Fruit fly (Drosophila melanogaster) whole organism, embryonic: ENCODE results near the gene CG31821.
A peak's percentile ranks its signal among the peaks of the same experiment; 100 is the strongest.

Experiments used
- ATbp ChIP-seq: fragments of 200-800 bp; sonication (Bioruptor generic); optimal IDR thresholded peaks from 2 replicates; lab custom pipeline; 2017; ENCODE audit warnings: missing biosample characterization, mild to moderate bottlenecking, missing genetic modification characterization, missing genetic modification reagents
- Bdp1 ChIP-seq: fragments of 200-800 bp; sonication (Bioruptor generic); optimal IDR thresholded peaks from 3 replicates; lab custom pipeline; 2016; ENCODE audit warnings: missing biosample characterization, missing genetic modification characterization
- CG11456 ChIP-seq: fragments of 200-800 bp; sonication (Bioruptor generic); IDR thresholded peaks from 3 replicates; pipeline ENCODE4 v1.3.6; 2022; ENCODE audit warnings: missing biosample characterization, missing genetic modification characterization
- CG12155 ChIP-seq: fragments of 200-800 bp; sonication (Bioruptor generic); optimal IDR thresholded peaks from 3 replicates; lab custom pipeline; 2016; ENCODE audit warnings: missing biosample characterization, missing genetic modification characterization
- CG12744 ChIP-seq: fragments of 200-800 bp; sonication (Bioruptor generic); optimal IDR thresholded peaks from 2 replicates; lab custom pipeline; 2016; ENCODE audit warnings: missing biosample characterization, missing genetic modification characterization
- CG12942 ChIP-seq: fragments of 200-800 bp; sonication (Bioruptor generic); optimal IDR thresholded peaks from 3 replicates; lab custom pipeline; 2016; ENCODE audit warnings: missing biosample characterization, missing genetic modification characterization
- CG13624 ChIP-seq: fragments of 200-800 bp; sonication (Bioruptor generic); optimal IDR thresholded peaks from 2 replicates; lab custom pipeline; 2016; ENCODE audit warnings: missing biosample characterization, missing genetic modification characterization
- CG14667 ChIP-seq: fragments of 200-800 bp; sonication (Bioruptor generic); IDR thresholded peaks from 2 replicates; pipeline ENCODE4 v1.3.6; 2022; ENCODE audit warnings: missing biosample characterization, missing genetic modification characterization
- CG15011 ChIP-seq: fragments of 200-800 bp; sonication (Bioruptor generic); optimal IDR thresholded peaks from 3 replicates; lab custom pipeline; 2018; ENCODE audit warnings: missing biosample characterization, mild to moderate bottlenecking, missing genetic modification characterization
- CG15601 ChIP-seq: fragments of 200-800 bp; sonication (Bioruptor generic); optimal IDR thresholded peaks from 3 replicates; lab custom pipeline; 2019; ENCODE audit warnings: missing biosample characterization, mild to moderate bottlenecking, missing genetic modification characterization, moderate library complexity
- CG1603 ChIP-seq: fragments of 200-800 bp; sonication (Bioruptor generic); optimal IDR thresholded peaks from 2 replicates; lab custom pipeline; 2019; ENCODE audit warnings: missing biosample characterization, mild to moderate bottlenecking, missing genetic modification characterization, moderate library complexity
- CG17186 ChIP-seq: fragments of 200-800 bp; sonication (Bioruptor generic); optimal IDR thresholded peaks from 3 replicates; lab custom pipeline; 2017; ENCODE audit warnings: missing biosample characterization, missing genetic modification reagents, missing genetic modification characterization
- CG18599 ChIP-seq: fragments of 200-800 bp; sonication (Bioruptor generic); optimal IDR thresholded peaks from 3 replicates; lab custom pipeline; 2017; ENCODE audit warnings: missing biosample characterization, missing genetic modification characterization, mild to moderate bottlenecking, moderate library complexity, missing genetic modification reagents
- CG2129 ChIP-seq: fragments of 200-800 bp; sonication (Bioruptor generic); IDR thresholded peaks from 2 replicates; pipeline ENCODE4 v1.3.6; 2022; ENCODE audit warnings: missing biosample characterization, missing genetic modification characterization; ENCODE audit not compliant: partially characterized antibody
- CG3281 ChIP-seq: fragments of 200-800 bp; sonication (Bioruptor generic); optimal IDR thresholded peaks from 3 replicates; lab custom pipeline; 2017; ENCODE audit warnings: missing biosample characterization, mild to moderate bottlenecking, missing genetic modification characterization
- CG34422 ChIP-seq: fragments of 200-800 bp; sonication (Bioruptor generic); IDR thresholded peaks from 3 replicates; pipeline ENCODE4 v1.3.6; 2022; ENCODE audit warnings: missing biosample characterization, missing genetic modification characterization
- CG6175 ChIP-seq: fragments of 200-800 bp; sonication (Bioruptor generic); IDR thresholded peaks from 3 replicates; pipeline ENCODE4 v1.3.6; 2022; ENCODE audit warnings: missing biosample characterization, missing genetic modification characterization
- CG6689 ChIP-seq: fragments of 200-800 bp; sonication (Bioruptor generic); IDR thresholded peaks from 2 replicates; pipeline ENCODE4 v1.3.6; 2022; ENCODE audit warnings: missing biosample characterization, missing genetic modification characterization
- CG7786 ChIP-seq: fragments of 200-800 bp; sonication (Bioruptor generic); optimal IDR thresholded peaks from 2 replicates; lab custom pipeline; 2016; ENCODE audit warnings: missing biosample characterization, missing genetic modification characterization
- CG7963 ChIP-seq: fragments of 200-800 bp; sonication (Bioruptor generic); IDR thresholded peaks from 3 replicates; pipeline ENCODE4 v1.3.6; 2022; ENCODE audit warnings: missing biosample characterization, missing genetic modification characterization; ENCODE audit not compliant: partially characterized antibody
- CG8089 ChIP-seq: fragments of 200-800 bp; sonication (Bioruptor generic); optimal IDR thresholded peaks from 3 replicates; lab custom pipeline; 2016; ENCODE audit warnings: missing biosample characterization, missing genetic modification characterization
- CG8924 ChIP-seq: fragments of 200-800 bp; optimal IDR thresholded peaks from 3 replicates; lab custom pipeline; 2019; ENCODE audit warnings: missing biosample characterization, mild to moderate bottlenecking, missing genetic modification characterization, moderate library complexity
- CG9437 ChIP-seq: fragments of 200-800 bp; sonication (Bioruptor generic); optimal IDR thresholded peaks from 2 replicates; lab custom pipeline; 2018; ENCODE audit warnings: missing biosample characterization, mild to moderate bottlenecking, missing genetic modification characterization
- CHES-1-like ChIP-seq: fragments of 200-800 bp; sonication (Bioruptor generic); optimal IDR thresholded peaks from 2 replicates; lab custom pipeline; 2016; ENCODE audit warnings: missing biosample characterization, missing genetic modification characterization
- D ChIP-seq, 2 experiments: fragments of 200-800 bp in 1 of 2; fragments of >200 bp in 1 of 2; sonication (Bioruptor generic) in 1 of 2; optimal IDR thresholded peaks; 2 replicates in 1 of 2; 3 replicates in 1 of 2; lab custom pipeline; 2017; ENCODE audit warnings: mild to moderate bottlenecking in 1 of 2, missing biosample characterization in 1 of 2, missing genetic modification characterization in 1 of 2, missing genetic modification reagents in 1 of 2
- Dek ChIP-seq: fragments of 200-800 bp; sonication (Bioruptor generic); optimal IDR thresholded peaks from 3 replicates; lab custom pipeline; 2019; ENCODE audit warnings: missing biosample characterization, mild to moderate bottlenecking, missing genetic modification characterization, moderate library complexity
- E2f2 ChIP-seq: fragments of 200-800 bp; sonication (Bioruptor generic); IDR thresholded peaks from 2 replicates; pipeline ENCODE4 v1.3.6; 2022; ENCODE audit warnings: missing biosample characterization, missing genetic modification characterization
- H15 ChIP-seq: fragments of 200-800 bp; sonication (Bioruptor generic); IDR thresholded peaks from 3 replicates; pipeline ENCODE4 v1.3.6; 2022; ENCODE audit warnings: missing biosample characterization, missing genetic modification characterization
- Hand ChIP-seq: fragments of 200-800 bp; sonication (Bioruptor generic); optimal IDR thresholded peaks from 2 replicates; lab custom pipeline; 2017; ENCODE audit warnings: mild to moderate bottlenecking, missing biosample characterization, missing genetic modification reagents, missing genetic modification characterization
- Hr3 ChIP-seq: fragments of 200-800 bp; sonication (Bioruptor generic); optimal IDR thresholded peaks from 3 replicates; lab custom pipeline; 2016; ENCODE audit warnings: missing biosample characterization, missing genetic modification characterization
- Lim3 ChIP-seq: fragments of 200-800 bp; sonication (Bioruptor generic); IDR thresholded peaks from 2 replicates; pipeline ENCODE4 v1.3.6; 2022; ENCODE audit warnings: missing biosample characterization, missing genetic modification characterization
- MBD-R2 ChIP-seq: fragments of 200-800 bp; sonication (Bioruptor generic); IDR thresholded peaks from 2 replicates; pipeline ENCODE4 v1.3.6; 2022; ENCODE audit warnings: missing biosample characterization, missing genetic modification characterization
- MESR4 ChIP-seq: fragments of 200-800 bp; sonication (Bioruptor generic); optimal IDR thresholded peaks from 2 replicates; lab custom pipeline; 2018; ENCODE audit warnings: missing biosample characterization, mild to moderate bottlenecking, missing genetic modification characterization, moderate library complexity
- NFAT ChIP-seq: fragments of 200-800 bp; sonication (Bioruptor generic); IDR thresholded peaks from 2 replicates; pipeline ENCODE4 v1.3.6; 2022; ENCODE audit warnings: missing biosample characterization, missing genetic modification characterization
- Rx ChIP-seq: fragments of 200-800 bp; sonication (Bioruptor generic); IDR thresholded peaks from 2 replicates; pipeline ENCODE4 v1.3.6; 2022; ENCODE audit warnings: missing biosample characterization, missing genetic modification characterization
- Sin3A ChIP-seq: fragments of >200 bp; optimal IDR thresholded peaks from 2 replicates; lab custom pipeline; 2018
- crp ChIP-seq, 2 experiments: fragments of 200-800 bp; sonication (Bioruptor generic); optimal IDR thresholded peaks; 2 replicates in 1 of 2; 3 replicates in 1 of 2; lab custom pipeline; 2017; ENCODE audit warnings: missing biosample characterization in 2 of 2, missing genetic modification characterization in 2 of 2, mild to moderate bottlenecking in 1 of 2, moderate library complexity in 1 of 2
- esg ChIP-seq: fragments of 200-800 bp; sonication (Bioruptor generic); conservative IDR thresholded peaks from 2 replicates; pipeline ENCODE4 v1.3.6; 2022; ENCODE audit warnings: missing biosample characterization, missing genetic modification characterization
- luna ChIP-seq: fragments of 200-800 bp; sonication (Bioruptor generic); optimal IDR thresholded peaks from 2 replicates; lab custom pipeline; 2016; ENCODE audit warnings: missing biosample characterization, missing genetic modification characterization
- pan ChIP-seq, 4 experiments: fragments of >200 bp in 3 of 4; fragments of 200-800 bp in 1 of 4; sonication (Bioruptor generic) in 1 of 4; optimal IDR thresholded peaks in 3 of 4; IDR thresholded peaks in 1 of 4; 2 replicates each; pipeline versions ENCODE4 v1.3.6 to Lab custom; 2017 to 2022; ENCODE audit warnings: missing biosample characterization in 2 of 4, missing genetic modification characterization in 2 of 4, mixed read lengths in 1 of 4
- peb ChIP-seq: fragments of 200-800 bp; sonication (Bioruptor generic); IDR thresholded peaks from 2 replicates; pipeline ENCODE4 v1.3.6; 2022; ENCODE audit warnings: missing biosample characterization, missing genetic modification characterization
- psq ChIP-seq: fragments of 200-800 bp; sonication (Bioruptor generic); optimal IDR thresholded peaks from 2 replicates; lab custom pipeline; 2017; ENCODE audit warnings: missing biosample characterization, missing genetic modification characterization
- ro ChIP-seq: fragments of 200-800 bp; sonication (Bioruptor generic); IDR thresholded peaks from 2 replicates; pipeline ENCODE4 v1.3.6; 2022; ENCODE audit warnings: missing biosample characterization, missing genetic modification characterization
- run ChIP-seq: fragments of 200-800 bp; sonication (Bioruptor generic); optimal IDR thresholded peaks from 3 replicates; lab custom pipeline; 2018; ENCODE audit warnings: missing biosample characterization, mild to moderate bottlenecking, missing genetic modification characterization
- toy ChIP-seq: fragments of 200-800 bp; sonication (Bioruptor generic); IDR thresholded peaks from 2 replicates; pipeline ENCODE4 v1.3.6; 2022; ENCODE audit warnings: missing biosample characterization, missing genetic modification characterization
- vvl ChIP-seq: fragments of 200-800 bp; sonication (Bioruptor generic); IDR thresholded peaks from 2 replicates; pipeline ENCODE4 v1.3.6; 2022; ENCODE audit warnings: missing biosample characterization, missing genetic modification characterization
- yki ChIP-seq: fragments of >200 bp; optimal IDR thresholded peaks from 3 replicates; lab custom pipeline; 2018
- zfh1 ChIP-seq: fragments of 200-800 bp; sonication (Bioruptor generic); IDR thresholded peaks from 3 replicates; pipeline ENCODE4 v1.3.6; 2022; ENCODE audit warnings: missing biosample characterization, missing genetic modification characterization

Gene CG31821

dm6 chr2L:15912008-15912900 is 10.0 kb upstream of the CG31821 start (continued):
- TF ChIP-seq CG6689 (GFP tag; lab: Robert Waterston, UW) (peak; percentile 92), Sin3A (lab: Kevin White, UChicago) (no peak), Lim3 (GFP tag; lab: Robert Waterston, UW) (peak; percentile 35; the same call in 1 of the 2 replicates), D (optimal IDR thresholded peaks at IDR 0.05; lab: Kevin White, UChicago) (no peak), D (GFP tag; optimal IDR thresholded peaks at IDR 0.05; lab: Kevin White, UChicago) (peak; percentile 86), luna (GFP tag; lab: Kevin White, UChicago) (no peak), CG18599 (GFP tag; lab: Kevin White, UChicago) (peak; percentile 91), H15 (peak; percentile 68; the same call in 1 of the 3 replicates), ATbp (GFP tag; lab: Kevin White, UChicago) (peak; percentile 88), ro (GFP tag; lab: Robert Waterston, UW) (peak; percentile 76), CG8089 (GFP tag; lab: Kevin White, UChicago) (no peak), CG9437 (GFP tag; lab: Kevin White, UChicago) (peak; percentile 87), zfh1 (GFP tag; lab: Robert Waterston, UW) (peak; percentile 84), CG12155 (GFP tag; lab: Kevin White, UChicago) (peak; percentile 87), E2f2 (peak; percentile 69), yki (no peak), CG2129 (GFP tag; lab: Robert Waterston, UW) (no peak), MESR4 (GFP tag; lab: Kevin White, UChicago) (no peak), run (tag; lab: Kevin White, UChicago) (peak; percentile 97), MBD-R2 (GFP tag; lab: Robert Waterston, UW) (peak; percentile 49; the same call in 1 of the 2 replicates), CG11456 (GFP tag; lab: Robert Waterston, UW) (peak; percentile 62; the same call in 1 of the 3 replicates), NFAT (no peak; the same call in none of the 2 replicates), CG12942 (GFP tag; lab: Kevin White, UChicago) (peak; percentile 83), peb (GFP tag; lab: Robert Waterston, UW) (peak; percentile 83), CHES-1-like (no peak), Hr3 (peak; percentile 66), CG3281 (GFP tag; lab: Kevin White, UChicago) (peak; percentile 91), CG14667 (GFP tag; lab: Robert Waterston, UW) (peak; percentile 82), esg (GFP tag; lab: Robert Waterston, UW) (peak; percentile 90), CG8924 (peak; percentile 97), CG7963 (GFP tag; lab: Robert Waterston, UW) (no peak), psq (peak; percentile 42), toy (GFP tag; lab: Robert Waterston, UW) (peak; percentile 84), CG15601 (peak; percentile 96), pan (optimal IDR thresholded peaks at IDR 0.05; lab: Kevin White, UChicago) (no peak), pan (GFP tag; optimal IDR thresholded peaks at IDR 0.05 in 1 of 2, IDR thresholded peaks at IDR 0.05 in 1 of 2) (peak in 1 of 2 experiments; percentile 93), Dek (tag; lab: Kevin White, UChicago) (peak; percentile 92), Rx (GFP tag; lab: Robert Waterston, UW) (peak; percentile 71; the same call in 1 of the 2 replicates), CG13624 (GFP tag; lab: Kevin White, UChicago) (no peak), CG34422 (GFP tag; lab: Robert Waterston, UW) (peak; percentile 86), CG12744 (GFP tag; lab: Kevin White, UChicago) (no peak), crp (GFP tag; optimal IDR thresholded peaks at IDR 0.05; lab: Kevin White, UChicago) (peak in 1 of 2 experiments; percentile 53), vvl (GFP tag; lab: Robert Waterston, UW) (peak; percentile 82), CG17186 (GFP tag; lab: Kevin White, UChicago) (peak; percentile 33), CG15011 (GFP tag; lab: Kevin White, UChicago) (peak; percentile 84), Bdp1 (GFP tag; lab: Kevin White, UChicago) (no peak), CG7786 (GFP tag; lab: Kevin White, UChicago) (no peak), Hand (GFP tag; lab: Kevin White, UChicago) (peak; percentile 85), CG1603 (tag; lab: Kevin White, UChicago) (peak; percentile 31), CG6175 (GFP tag; lab: Robert Waterston, UW) (0 out of 3 replicates have a peak, but pooled peaks have one; percentile 24)
